Fruit fly (Drosophila melanogaster): ENCODE data around the gene CG7135.
A peak's percentile ranks its signal among the peaks of the same experiment; 100 is the strongest.

The CG7135 gene

DNA sequence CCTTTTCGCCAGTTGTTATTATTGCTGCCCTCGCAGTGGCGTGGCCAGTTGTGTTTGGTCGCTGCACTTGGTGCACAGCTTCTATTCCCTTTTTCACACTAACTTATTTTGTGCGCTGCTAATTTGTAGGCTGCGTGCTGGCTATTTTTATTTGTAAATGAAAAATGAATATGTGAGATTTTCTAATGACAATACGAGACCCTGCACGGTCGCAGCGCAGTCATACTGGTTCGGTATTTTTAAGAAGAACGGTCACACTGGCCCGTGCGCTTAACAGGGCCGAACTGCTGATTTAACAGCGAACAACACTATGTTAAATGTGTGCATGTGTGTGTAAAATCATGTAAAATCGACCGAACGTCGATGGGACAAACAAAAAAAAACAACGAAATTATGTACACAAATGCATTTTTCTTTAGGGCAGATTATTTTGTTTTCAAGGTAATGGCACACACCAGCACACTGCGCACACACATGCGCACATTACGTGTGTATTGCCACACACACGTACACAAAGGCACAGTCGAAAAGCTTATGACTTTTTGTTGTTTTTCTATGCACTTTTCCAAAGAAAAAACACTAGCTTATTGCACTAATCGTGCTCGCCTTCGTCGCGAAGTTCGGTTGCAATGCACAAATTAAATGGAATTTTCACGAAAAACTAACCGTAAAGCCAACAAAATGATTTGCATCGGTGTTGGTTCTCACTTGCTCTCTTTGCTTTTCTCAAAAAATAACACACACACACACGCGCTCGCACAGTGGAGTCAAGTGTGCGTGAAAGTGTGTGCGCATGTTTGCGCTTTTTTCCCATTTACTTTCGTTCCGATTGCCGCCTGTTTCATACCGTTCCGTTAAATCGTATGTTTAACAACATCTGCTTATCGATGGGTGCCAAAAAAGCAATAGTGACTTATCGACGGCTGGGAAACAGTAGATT, 33.7 kb downstream of the CG7135 start, which contains the start of gene ari-1 (continued):
- TF ChIP-seq Eip75B (GFP tag; optimal IDR thresholded peaks at IDR 0.05) (no peak), ss (GFP tag; optimal IDR thresholded peaks at IDR 0.05) (peak in 1 of 2 experiments; percentile 33), Eip93F (GFP tag; optimal IDR thresholded peaks at IDR 0.05) (no peak), CG3032 (tag; optimal IDR thresholded peaks at IDR 0.05) (no peak), lz (GFP tag; optimal IDR thresholded peaks at IDR 0.05) (no peak), fd85E (GFP tag; optimal IDR thresholded peaks at IDR 0.05) (no peak), achi (GFP tag; optimal IDR thresholded peaks at IDR 0.05) (no peak), Eip78C (GFP tag) (peak; percentile 67), Sox102F (GFP tag; optimal IDR thresholded peaks at IDR 0.05) (peak; percentile 16), Lpt (GFP tag; optimal IDR thresholded peaks at IDR 0.05) (no peak), fd59A (GFP tag; optimal IDR thresholded peaks at IDR 0.05) (no peak)

DNA sequence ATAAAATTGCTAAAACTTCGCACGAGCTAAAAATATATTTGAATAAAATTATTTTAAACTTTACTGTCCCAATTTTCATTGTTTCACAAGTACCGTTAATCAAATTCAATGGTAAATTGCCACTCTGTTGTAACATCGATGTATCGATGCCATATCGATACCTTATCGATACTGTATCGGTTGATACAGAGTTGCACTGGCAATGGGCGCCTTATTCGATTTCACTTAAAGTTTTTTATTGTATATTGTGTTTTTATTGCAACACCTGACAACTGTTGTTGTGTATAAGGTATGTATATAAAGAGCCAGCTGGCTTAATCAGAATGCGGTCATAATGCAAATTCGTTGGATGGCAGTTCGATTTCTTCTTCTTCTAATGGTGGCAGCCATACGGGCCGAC, 34.8 kb downstream of the CG7135 start, which contains the start of gene CG43229:
TSS of gene CG43229 (plus strand) at position 246 of the 400 bp plus-strand sequence.
- TF ChIP-seq achi (GFP tag; optimal IDR thresholded peaks at IDR 0.05): no peak
- peak; percentile 26 for TF ChIP-seq Eip78C (GFP tag)
- TF ChIP-seq CG10669 (GFP tag; optimal IDR thresholded peaks at IDR 0.05): no peak

DNA sequence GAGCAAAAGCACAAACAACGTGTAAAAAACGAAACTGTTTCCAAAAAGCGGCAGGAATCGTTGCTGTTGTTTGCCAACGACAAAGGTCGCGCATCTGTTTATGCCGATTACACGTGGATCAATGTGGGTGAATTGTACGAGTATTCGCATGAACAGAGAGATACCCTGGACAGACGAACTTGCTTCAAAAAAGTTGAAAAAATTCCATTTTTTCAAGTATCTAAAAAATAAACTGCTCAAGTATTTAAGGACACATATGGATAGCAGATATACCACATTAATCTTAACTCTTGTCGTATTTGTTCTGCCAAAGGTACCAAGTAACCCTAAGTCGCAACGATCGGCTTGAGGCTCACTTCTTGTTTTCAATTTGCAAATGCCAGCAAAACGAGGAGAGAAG, 36.5 kb downstream of the CG7135 start:
- TF ChIP-seq CG9139 (GFP tag; optimal IDR thresholded peaks at IDR 0.05) (no peak), CG31627 (GFP tag; optimal IDR thresholded peaks at IDR 0.05) (no peak), topi (GFP tag; optimal IDR thresholded peaks at IDR 0.05) (no peak), CG8632 (GFP tag; optimal IDR thresholded peaks at IDR 0.05) (no peak), CG11294 (GFP tag; IDR thresholded peaks at IDR 0.05) (no peak), Eip78C (GFP tag) (peak; percentile 60), Hr39 (GFP tag; optimal IDR thresholded peaks at IDR 0.05) (no peak), svp (GFP tag) (peak; percentile 68), CG7368 (GFP tag; optimal IDR thresholded peaks at IDR 0.05) (no peak)

DNA sequence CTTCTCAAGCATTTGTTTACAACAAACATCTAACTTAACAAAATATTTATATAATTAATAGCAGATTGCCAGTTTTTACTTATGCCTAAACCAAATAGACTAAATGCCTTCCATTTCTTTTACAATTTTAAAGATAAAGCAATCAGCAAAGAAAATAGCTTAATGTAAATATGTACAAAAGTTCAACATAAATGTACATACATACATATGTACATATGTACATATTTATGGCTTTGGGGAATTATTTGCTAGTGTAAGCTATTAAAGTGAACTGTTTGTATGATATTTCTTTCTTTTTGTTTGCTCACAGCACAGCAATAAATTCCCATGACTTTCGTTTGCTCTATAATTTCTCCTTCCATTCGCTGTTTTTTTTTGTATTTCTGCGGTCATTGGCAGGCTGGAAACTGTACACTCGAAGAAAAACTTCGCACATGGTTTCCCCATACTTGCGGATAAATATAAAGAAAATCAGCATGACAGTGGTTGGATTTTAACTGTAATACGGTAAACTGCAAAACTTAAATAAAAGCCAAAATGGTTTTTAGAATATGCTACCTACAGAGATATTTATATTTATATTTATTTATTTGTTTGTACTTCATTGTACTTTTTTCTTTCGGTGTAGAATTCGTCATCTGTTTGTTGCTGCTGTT, 37.6 kb downstream of the CG7135 start:
- no peak for TF ChIP-seq lz (GFP tag; optimal IDR thresholded peaks at IDR 0.05)
- no peak for TF ChIP-seq vri (GFP tag; optimal IDR thresholded peaks at IDR 0.05)
- no peak for TF ChIP-seq Sox102F (GFP tag; optimal IDR thresholded peaks at IDR 0.05)
- TF ChIP-seq acj6 (GFP tag; optimal IDR thresholded peaks at IDR 0.05): no peak
- no peak for TF ChIP-seq CG16779 (tag; optimal IDR thresholded peaks at IDR 0.05)
- peak; percentile 6 for TF ChIP-seq svp (GFP tag)
- no peak for TF ChIP-seq CG11762 (GFP tag; optimal IDR thresholded peaks at IDR 0.05; ENCODE audit: insufficient read depth)
- TF ChIP-seq fkh (GFP tag; optimal IDR thresholded peaks at IDR 0.05): peak; percentile 29

- TF ChIP-seq Met (GFP tag; optimal IDR thresholded peaks at IDR 0.05): no peak
- TF ChIP-seq CG6854 (GFP tag; optimal IDR thresholded peaks at IDR 0.05): no peak
- no peak for TF ChIP-seq Hr39 (GFP tag; optimal IDR thresholded peaks at IDR 0.05)
- TF ChIP-seq CG8319 (GFP tag; optimal IDR thresholded peaks at IDR 0.05): no peak
- no peak for TF ChIP-seq achi (GFP tag; optimal IDR thresholded peaks at IDR 0.05)
- TF ChIP-seq ss (GFP tag; optimal IDR thresholded peaks at IDR 0.05): no peak
These were observed 45.8 kb downstream of the CG7135 start for dm6 chrX:18149292-18149691.

DNA sequence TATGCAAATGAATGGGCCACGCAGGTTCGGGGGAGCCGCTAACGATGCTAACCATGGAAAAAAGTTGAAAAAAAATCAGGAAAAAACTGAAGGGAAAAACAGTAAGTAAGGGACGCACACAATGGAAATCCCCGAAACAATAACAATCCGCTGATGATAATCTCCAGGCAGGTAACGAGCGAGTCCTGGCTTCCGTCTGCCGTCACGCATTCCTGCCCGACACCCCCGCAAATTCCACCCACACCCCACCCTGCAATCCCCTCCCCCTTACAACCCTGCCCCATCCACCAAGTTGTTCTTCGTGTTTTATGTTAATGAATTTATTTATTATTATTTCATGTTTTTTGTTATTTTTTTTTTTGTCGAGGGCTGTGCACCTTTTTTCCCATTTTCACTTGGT, 47.9 kb downstream of the CG7135 start:
- TF ChIP-seq CG6792 (GFP tag; optimal IDR thresholded peaks at IDR 0.05) (no peak), CG31627 (GFP tag; optimal IDR thresholded peaks at IDR 0.05) (no peak), Lpt (GFP tag; optimal IDR thresholded peaks at IDR 0.05) (no peak), Smox (GFP tag; optimal IDR thresholded peaks at IDR 0.05) (no peak), Blimp-1 (GFP tag; optimal IDR thresholded peaks at IDR 0.05) (no peak), salr (GFP tag; optimal IDR thresholded peaks at IDR 0.05) (no peak), net (GFP tag; optimal IDR thresholded peaks at IDR 0.05) (no peak), cyc (GFP tag; optimal IDR thresholded peaks at IDR 0.05) (no peak), fkh (GFP tag; optimal IDR thresholded peaks at IDR 0.05) (no peak), Sox102F (GFP tag; optimal IDR thresholded peaks at IDR 0.05) (no peak), CG6854 (GFP tag; optimal IDR thresholded peaks at IDR 0.05) (no peak), eg (GFP tag; IDR thresholded peaks at IDR 0.05) (no peak), CG7368 (GFP tag; optimal IDR thresholded peaks at IDR 0.05) (no peak), fd59A (GFP tag; optimal IDR thresholded peaks at IDR 0.05) (no peak), CG6163 (GFP tag; IDR thresholded peaks at IDR 0.05) (no peak), CG10669 (GFP tag; optimal IDR thresholded peaks at IDR 0.05) (no peak), CG8319 (GFP tag; optimal IDR thresholded peaks at IDR 0.05) (no peak), CG16779 (tag; optimal IDR thresholded peaks at IDR 0.05) (no peak)

Data from whole organism, prepupa.